Fruit fly (Drosophila melanogaster): ENCODE results near the gene CG14711.
A peak's percentile ranks its signal among the peaks of the same experiment; 100 is the strongest.

DNA sequence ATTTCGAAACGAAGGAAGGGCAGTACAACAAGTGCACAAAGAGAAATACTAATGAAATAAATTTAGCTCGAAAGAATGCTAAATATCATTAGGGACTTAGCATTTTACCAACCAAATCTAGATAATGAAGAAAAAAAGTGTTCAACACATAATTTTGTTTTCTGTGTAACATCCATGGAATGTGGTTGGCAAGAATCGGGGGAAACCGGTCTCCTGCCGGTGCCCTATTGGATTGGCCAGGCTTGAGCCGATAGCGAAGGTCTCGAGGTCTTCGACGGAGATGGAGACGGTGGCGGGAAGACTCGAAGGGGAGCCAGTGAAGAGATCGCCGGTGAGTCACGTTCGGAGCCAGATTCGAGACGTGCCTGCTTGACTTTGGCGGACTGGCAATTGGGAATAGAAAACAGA is 34.7 kb downstream of the CG14711 start:
- TF ChIP-seq Myc (optimal IDR thresholded peaks at IDR 0.05) (no peak), pan (optimal IDR thresholded peaks at IDR 0.05) (no peak), OdsH (GFP tag; optimal IDR thresholded peaks at IDR 0.05) (peak; percentile 87), h (GFP tag; optimal IDR thresholded peaks at IDR 0.05) (peak; percentile 91), ey (GFP tag; optimal IDR thresholded peaks at IDR 0.05) (peak; percentile 92)

Measured in whole organism, wandering third instar larva.